Worm (Caenorhabditis elegans): ENCODE data around the gene srg-46.

- no peak for TF ChIP-seq flt-1 (GFP tag; IDR thresholded peaks at IDR 0.05)
- TF ChIP-seq tab-1 (GFP tag; IDR thresholded peaks at IDR 0.05) = no peak
- no peak for TF ChIP-seq ref-1 (GFP tag; conservative IDR thresholded peaks at IDR 0.05)
Observed at ce11 chrV:13364227-13364626, 712 bp downstream of the srg-46 start.
